Worm (Caenorhabditis elegans): ENCODE results near the gene scl-11.

scl-11 gene

ce11 chrIV:13098652-13099051, 47.5 kb downstream of the scl-11 start, which contains the start of the genes dli-1, tin-9.2 and exos-4.1:
Gene dli-1, minus strand, starts transcription at chrIV:13098792.
Gene tin-9.2, plus strand, starts transcription at chrIV:13098995.
Gene exos-4.1, plus strand, starts transcription at chrIV:13098999.
- no peak for TF ChIP-seq skn-1 (tag; optimal IDR thresholded peaks at IDR 0.05)
- peak; percentile 42 for TF ChIP-seq arid-1 (GFP tag; conservative IDR thresholded peaks at IDR 0.05)
- peak; percentile 46 for TF ChIP-seq hlh-30 (tag; optimal IDR thresholded peaks at IDR 0.05; ENCODE audit: insufficient read depth)
- peak; percentile 78 for TF ChIP-seq dpl-1 (GFP tag; optimal IDR thresholded peaks at IDR 0.05)
- TF ChIP-seq pha-4 (GFP tag; IDR thresholded peaks at IDR 0.05): 0 out of 2 replicates have a peak, but pooled peaks have one; percentile 33
- no peak for TF ChIP-seq pha-4 (tag; optimal IDR thresholded peaks at IDR 0.05)
- TF ChIP-seq zag-1 (tag; optimal IDR thresholded peaks at IDR 0.05): no peak
- TF ChIP-seq ztf-11 (tag; optimal IDR thresholded peaks at IDR 0.05): no peak
- no peak for TF ChIP-seq vab-7 (GFP tag; IDR thresholded peaks at IDR 0.05)
- no peak for TF ChIP-seq tag-97 (GFP tag; IDR thresholded peaks at IDR 0.05)
- no peak for TF ChIP-seq ctbp-1 (GFP tag; IDR thresholded peaks at IDR 0.05)
- TF ChIP-seq dmd-8 (GFP tag; IDR thresholded peaks at IDR 0.05): no peak
- no peak for TF ChIP-seq Y5F2A.4 (GFP tag; optimal IDR thresholded peaks at IDR 0.05)
- TF ChIP-seq spr-1 (tag; optimal IDR thresholded peaks at IDR 0.05): no peak
- peak; percentile 7 for TF ChIP-seq nhr-11 (tag; optimal IDR thresholded peaks at IDR 0.05)
- TF ChIP-seq egl-27 (tag; optimal IDR thresholded peaks at IDR 0.05): no peak
- TF ChIP-seq lir-3 (tag; optimal IDR thresholded peaks at IDR 0.05): no peak
- peak; percentile 80 for TF ChIP-seq snpc-1.2 (GFP tag; IDR thresholded peaks at IDR 0.05)
- no peak for TF ChIP-seq daf-16 (GFP tag; optimal IDR thresholded peaks at IDR 0.05)
- peak; percentile 35 for TF ChIP-seq daf-16 (tag; optimal IDR thresholded peaks at IDR 0.05)
- peak; percentile 3 for TF ChIP-seq ces-1 (GFP tag; optimal IDR thresholded peaks at IDR 0.05)
- no peak for TF ChIP-seq F26F4.8 (GFP tag; conservative IDR thresholded peaks at IDR 0.05)
- TF ChIP-seq cey-2 (tag; optimal IDR thresholded peaks at IDR 0.05; ENCODE audit: borderline replicate concordance, insufficient read depth): no peak
- no peak for TF ChIP-seq set-16 (GFP tag; IDR thresholded peaks at IDR 0.05)
- TF ChIP-seq Y105C5A.15 (GFP tag; IDR thresholded peaks at IDR 0.05): no peak
- TF ChIP-seq lsy-2 (tag; optimal IDR thresholded peaks at IDR 0.05): peak in 1 of 2 experiments; percentile 89
- no peak for TF ChIP-seq daf-12 (tag; optimal IDR thresholded peaks at IDR 0.05)
- TF ChIP-seq nhr-6 (tag; optimal IDR thresholded peaks at IDR 0.05): peak; percentile 42
- TF ChIP-seq hmg-1.1 (GFP tag; IDR thresholded peaks at IDR 0.05): peak; percentile 65
- no peak for TF ChIP-seq lin-29 (GFP tag; IDR thresholded peaks at IDR 0.05)
- peak; percentile 69 for TF ChIP-seq mep-1 (tag; optimal IDR thresholded peaks at IDR 0.05)
- TF ChIP-seq rbr-2 (tag; optimal IDR thresholded peaks at IDR 0.05): peak; percentile 68
- no peak for TF ChIP-seq attf-4 (tag; optimal IDR thresholded peaks at IDR 0.05)
- no peak for TF ChIP-seq Y48G9A.11 (GFP tag; IDR thresholded peaks at IDR 0.05)
- TF ChIP-seq F10B5.3 (tag; optimal IDR thresholded peaks at IDR 0.05): no peak
- peak; percentile 34 for TF ChIP-seq fkh-10 (GFP tag; optimal IDR thresholded peaks at IDR 0.05)
- peak; percentile 9 for TF ChIP-seq F37D6.2 (tag; optimal IDR thresholded peaks at IDR 0.05)
- no peak for TF ChIP-seq ceh-62 (tag; optimal IDR thresholded peaks at IDR 0.05)
- TF ChIP-seq nhr-10 (tag; optimal IDR thresholded peaks at IDR 0.05): no peak
- no peak for TF ChIP-seq ceh-82 (tag; optimal IDR thresholded peaks at IDR 0.05)
- TF ChIP-seq hlh-11 (tag; optimal IDR thresholded peaks at IDR 0.05): peak; percentile 52
- TF ChIP-seq mxl-2 (GFP tag; conservative IDR thresholded peaks at IDR 0.05): no peak
- no peak for TF ChIP-seq tra-1 (GFP tag; IDR thresholded peaks at IDR 0.05)
- TF ChIP-seq ceh-28 (tag; optimal IDR thresholded peaks at IDR 0.05): no peak
- TF ChIP-seq hif-1 (tag; optimal IDR thresholded peaks at IDR 0.05): peak in 1 of 2 experiments; percentile 15
- TF ChIP-seq lin-38 (GFP tag; IDR thresholded peaks at IDR 0.05): peak; percentile 81
- TF ChIP-seq aha-1 (tag): no peak
- TF ChIP-seq egl-43 (GFP tag; IDR thresholded peaks at IDR 0.05): no peak
- TF ChIP-seq daf-19 (GFP tag; conservative IDR thresholded peaks at IDR 0.05): no peak; the same call in 1 of the 2 replicates
- peak; percentile 80 for TF ChIP-seq mes-2 (tag; optimal IDR thresholded peaks at IDR 0.05; ENCODE audit: poor library complexity, severe bottlenecking)
- peak; percentile 28 for TF ChIP-seq unc-130 (GFP tag; optimal IDR thresholded peaks at IDR 0.05)
- no peak for TF ChIP-seq zfp-3 (GFP tag; conservative IDR thresholded peaks at IDR 0.05)
